Worm (Caenorhabditis elegans) whole organism, young adult: Measurements from ENCODE around the gene dhhc-4.

ENCODE experiments used
- ama-1 ChIP-seq, 3 experiments: fragments of 150-350 bp in 1 of 3; sonication (generic microtip) in 2 of 3; optimal IDR thresholded peaks; 2 replicates each; lab custom pipeline; 2014 to 2018; ENCODE audit warnings: missing biosample characterization in 2 of 3, missing genetic modification characterization in 2 of 3, missing genetic modification reagents in 2 of 3
- attf-3 ChIP-seq: fragments of 200-800 bp; sonication (Bioruptor generic); conservative IDR thresholded peaks from 2 replicates; pipeline ENCODE4 v1.3.6; 2022; ENCODE audit warnings: missing genetic modification reagents, missing genetic modification characterization, missing compliant biosample characterization
- lir-1 ChIP-seq: fragments of 200-800 bp; sonication (Bioruptor generic); conservative IDR thresholded peaks from 2 replicates; pipeline ENCODE4 v1.3.6; 2022; ENCODE audit warnings: missing genetic modification reagents, missing genetic modification characterization, missing compliant biosample characterization
- lsl-1 ChIP-seq: fragments of 200-800 bp; sonication (Bioruptor generic); optimal IDR thresholded peaks from 2 replicates; lab custom pipeline; 2018; ENCODE audit warnings: mild to moderate bottlenecking, missing genetic modification characterization, moderate library complexity, missing compliant biosample characterization
- pha-4 ChIP-seq: fragments of 150-350 bp; sonication (generic microtip); optimal IDR thresholded peaks from 2 replicates; lab custom pipeline; 2014; ENCODE audit warnings: missing biosample characterization, missing genetic modification reagents, missing genetic modification characterization
- rcor-1 ChIP-seq: fragments of 200-800 bp; sonication (Bioruptor generic); IDR thresholded peaks from 2 replicates; pipeline ENCODE4 v1.3.6; 2022; ENCODE audit warnings: missing genetic modification reagents, missing genetic modification characterization, missing compliant biosample characterization

DNA sequence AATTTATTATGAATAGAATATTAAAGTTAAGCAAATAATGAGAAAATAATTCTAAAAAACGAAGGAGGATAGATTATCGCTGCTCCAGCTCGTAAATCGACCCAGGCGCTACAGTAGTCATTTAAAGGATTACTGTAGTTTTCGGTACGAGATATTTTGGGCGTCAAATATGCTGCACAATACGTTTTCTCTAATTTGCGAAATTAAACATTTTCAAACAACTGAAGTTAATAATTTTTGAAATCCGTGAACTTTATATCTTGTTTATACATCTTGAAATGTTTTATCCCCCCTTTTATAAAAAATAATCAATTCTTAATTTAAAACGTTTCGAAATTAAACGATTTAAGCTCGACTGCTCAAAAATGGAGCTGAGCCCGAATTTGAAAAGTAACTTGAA, 21.5 kb downstream of the dhhc-4 start, which contains the start of gene K11H3.2:
- TF ChIP-seq pha-4 (tag; lab: Kevin White, UChicago) (no peak), lsl-1 (GFP tag; lab: Kevin White, UChicago) (peak; percentile 13), ama-1 (optimal IDR thresholded peaks at IDR 0.05; lab: Kevin White, UChicago) (no peak), ama-1 (GFP tag; optimal IDR thresholded peaks at IDR 0.05; lab: Kevin White, UChicago) (no peak), lir-1 (no peak), rcor-1 (no peak), attf-3 (no peak)
